Worm (Caenorhabditis elegans) whole organism, mixed stage, embryonic: ENCODE data around the gene R09E10.8.

Source experiments
- M03D4.4 ChIP-seq: sonication (generic microtip); optimal IDR thresholded peaks from 2 replicates; lab custom pipeline; 2017; ENCODE audit warnings: mild to moderate bottlenecking, missing genetic modification characterization, missing compliant biosample characterization
- bed-3 ChIP-seq: fragments of 200-800 bp; sonication (Bioruptor generic); optimal IDR thresholded peaks from 3 replicates; lab custom pipeline; 2018; ENCODE audit warnings: mild to moderate bottlenecking, missing genetic modification characterization, moderate library complexity, missing compliant biosample characterization
- blmp-1 ChIP-seq: fragments of 150-350 bp; optimal IDR thresholded peaks from 2 replicates; lab custom pipeline; 2014; ENCODE audit warnings: missing biosample characterization, missing genetic modification characterization
- ceh-39 ChIP-seq: fragments of 150-350 bp; optimal IDR thresholded peaks from 2 replicates; lab custom pipeline; 2014; ENCODE audit warnings: missing biosample characterization, missing genetic modification characterization
- ceh-43 ChIP-seq: fragments of 200-800 bp; sonication (Bioruptor generic); optimal IDR thresholded peaks from 2 replicates; lab custom pipeline; 2018; ENCODE audit warnings: mild to moderate bottlenecking, missing genetic modification characterization, moderate library complexity, missing compliant biosample characterization
- ceh-83 ChIP-seq: fragments of 200-800 bp; sonication (Bioruptor generic); optimal IDR thresholded peaks from 2 replicates; lab custom pipeline; 2018; ENCODE audit warnings: mild to moderate bottlenecking, missing genetic modification characterization, missing compliant biosample characterization
- ces-1 ChIP-seq: fragments of 150-350 bp; optimal IDR thresholded peaks from 2 replicates; lab custom pipeline; 2014; ENCODE audit warnings: missing biosample characterization, missing genetic modification reagents, missing genetic modification characterization
- cnd-1 ChIP-seq: fragments of 200-800 bp; sonication (Bioruptor generic); optimal IDR thresholded peaks from 2 replicates; lab custom pipeline; 2018; ENCODE audit warnings: mild to moderate bottlenecking, missing genetic modification characterization, missing compliant biosample characterization
- drap-1 ChIP-seq: fragments of 200-800 bp; sonication (Bioruptor generic); optimal IDR thresholded peaks from 3 replicates; lab custom pipeline; 2018; ENCODE audit warnings: mild to moderate bottlenecking, missing genetic modification characterization, missing compliant biosample characterization
- elt-1 ChIP-seq: sonication (generic microtip); optimal IDR thresholded peaks from 2 replicates; lab custom pipeline; 2017; ENCODE audit warnings: missing genetic modification characterization, mild to moderate bottlenecking, missing compliant biosample characterization, antibody characterized with exemption, moderate library complexity, borderline replicate concordance; ENCODE audit not compliant: insufficient read depth
- elt-3 ChIP-seq: fragments of 150-350 bp; optimal IDR thresholded peaks from 2 replicates; lab custom pipeline; 2014; ENCODE audit warnings: missing biosample characterization, missing genetic modification characterization
- flh-1 ChIP-seq: fragments of 200-800 bp; sonication (Bioruptor generic); optimal IDR thresholded peaks from 2 replicates; lab custom pipeline; 2018; ENCODE audit warnings: mild to moderate bottlenecking, missing genetic modification characterization, moderate library complexity, missing compliant biosample characterization
- ham-2 ChIP-seq: fragments of 200-800 bp; sonication (Bioruptor generic); optimal IDR thresholded peaks from 2 replicates; lab custom pipeline; 2018; ENCODE audit warnings: mild to moderate bottlenecking, missing genetic modification characterization, missing compliant biosample characterization
- hlh-1 ChIP-seq: fragments of 150-350 bp; optimal IDR thresholded peaks from 2 replicates; lab custom pipeline; 2014; ENCODE audit warnings: missing biosample characterization, missing genetic modification reagents, missing genetic modification characterization
- lin-13 ChIP-seq: fragments of 150-350 bp; optimal IDR thresholded peaks from 2 replicates; lab custom pipeline; 2014; ENCODE audit warnings: missing biosample characterization, missing genetic modification characterization
- lin-32 ChIP-seq: fragments of 200-800 bp; sonication (Bioruptor generic); optimal IDR thresholded peaks from 2 replicates; lab custom pipeline; 2018; ENCODE audit warnings: mild to moderate bottlenecking, missing genetic modification characterization, missing compliant biosample characterization
- lsy-2 ChIP-seq: fragments of 150-350 bp; optimal IDR thresholded peaks from 2 replicates; lab custom pipeline; 2014; ENCODE audit warnings: missing biosample characterization, missing genetic modification characterization
- mab-5 ChIP-seq: fragments of 150-350 bp; optimal IDR thresholded peaks from 2 replicates; lab custom pipeline; 2014; ENCODE audit warnings: missing biosample characterization, missing genetic modification characterization
- mep-1 ChIP-seq: fragments of 150-350 bp; optimal IDR thresholded peaks from 2 replicates; lab custom pipeline; 2017; ENCODE audit warnings: missing biosample characterization, missing genetic modification reagents, missing genetic modification characterization, inconsistent platforms
- mls-2 ChIP-seq: sonication (generic microtip); optimal IDR thresholded peaks from 2 replicates; lab custom pipeline; 2016; ENCODE audit warnings: mild to moderate bottlenecking, missing genetic modification characterization, moderate library complexity, missing compliant biosample characterization
- nhr-12 ChIP-seq: fragments of 150-350 bp; optimal IDR thresholded peaks from 2 replicates; lab custom pipeline; 2014; ENCODE audit warnings: missing biosample characterization, missing genetic modification characterization
- nhr-2 ChIP-seq: fragments of 150-350 bp; optimal IDR thresholded peaks from 2 replicates; lab custom pipeline; 2014; ENCODE audit warnings: missing biosample characterization, missing genetic modification characterization
- nhr-76 ChIP-seq: sonication (generic microtip); optimal IDR thresholded peaks from 2 replicates; lab custom pipeline; 2017; ENCODE audit warnings: missing biosample characterization, missing genetic modification characterization
- pha-4 ChIP-seq: fragments of 150-350 bp; optimal IDR thresholded peaks from 2 replicates; lab custom pipeline; 2018; ENCODE audit warnings: missing biosample characterization, missing genetic modification reagents, missing genetic modification characterization
- snpc-4 ChIP-seq: fragments of 150-350 bp; optimal IDR thresholded peaks from 2 replicates; lab custom pipeline; 2014; ENCODE audit warnings: missing biosample characterization, missing genetic modification characterization
- sptf-1 ChIP-seq: sonication (generic microtip); optimal IDR thresholded peaks from 2 replicates; lab custom pipeline; 2017; ENCODE audit warnings: mild to moderate bottlenecking, missing genetic modification characterization, moderate library complexity, missing compliant biosample characterization
- tbx-8 ChIP-seq: fragments of 200-800 bp; sonication (Bioruptor generic); optimal IDR thresholded peaks from 2 replicates; lab custom pipeline; 2018; ENCODE audit warnings: mild to moderate bottlenecking, missing genetic modification characterization, moderate library complexity, missing compliant biosample characterization
- unc-120 ChIP-seq: sonication (generic microtip); optimal IDR thresholded peaks from 2 replicates; lab custom pipeline; 2017; ENCODE audit warnings: missing genetic modification characterization, missing compliant biosample characterization; ENCODE audit not compliant: poor library complexity, severe bottlenecking
- unc-39 ChIP-seq: fragments of 150-350 bp; optimal IDR thresholded peaks from 2 replicates; lab custom pipeline; 2014; ENCODE audit warnings: missing biosample characterization, missing genetic modification characterization
- unc-62 ChIP-seq: fragments of 150-350 bp; optimal IDR thresholded peaks from 2 replicates; lab custom pipeline; 2014; ENCODE audit warnings: missing biosample characterization, missing genetic modification reagents, missing genetic modification characterization
- zip-8 ChIP-seq: fragments of 150-350 bp; optimal IDR thresholded peaks from 2 replicates; lab custom pipeline; 2014; ENCODE audit warnings: missing biosample characterization, missing genetic modification characterization
- ztf-11 ChIP-seq: fragments of 150-350 bp; optimal IDR thresholded peaks from 2 replicates; lab custom pipeline; 2014; ENCODE audit warnings: missing biosample characterization, missing genetic modification characterization

Gene R09E10.8

ce11 chrIV:10311115-10311514 lies 886 bp upstream of the R09E10.8 start:
- TF ChIP-seq nhr-2 (tag; lab: Kevin White, UChicago) (no peak), ceh-43 (GFP tag; lab: Kevin White, UChicago) (no peak), blmp-1 (tag; lab: Kevin White, UChicago) (no peak), unc-120 (tag; lab: Kevin White, UChicago) (no peak), tbx-8 (GFP tag; lab: Kevin White, UChicago) (no peak), hlh-1 (tag; lab: Kevin White, UChicago) (no peak), elt-1 (tag; lab: Kevin White, UChicago) (no peak), ztf-11 (no peak), lsy-2 (tag; lab: Kevin White, UChicago) (no peak), lin-32 (GFP tag; lab: Kevin White, UChicago) (no peak), flh-1 (no peak), mab-5 (no peak)

ce11 chrIV:10304383-10304782 lies 5.8 kb downstream of the R09E10.8 start:
- no peak for TF ChIP-seq unc-120 (tag; lab: Kevin White, UChicago)
- TF ChIP-seq ceh-39 (tag; lab: Kevin White, UChicago): no peak
- no peak for TF ChIP-seq hlh-1 (tag; lab: Kevin White, UChicago)
- TF ChIP-seq lsy-2 (tag; lab: Kevin White, UChicago): no peak
- TF ChIP-seq ztf-11: no peak
- TF ChIP-seq ceh-43 (GFP tag; lab: Kevin White, UChicago): no peak
- no peak for TF ChIP-seq tbx-8 (GFP tag; lab: Kevin White, UChicago)
- no peak for TF ChIP-seq elt-1 (tag; lab: Kevin White, UChicago)
- no peak for TF ChIP-seq unc-62 (GFP tag; lab: Kevin White, UChicago)
- TF ChIP-seq ham-2 (GFP tag; lab: Kevin White, UChicago): no peak
- TF ChIP-seq sptf-1 (tag; lab: Kevin White, UChicago): no peak
- TF ChIP-seq elt-3 (tag; lab: Kevin White, UChicago): no peak
- TF ChIP-seq nhr-76 (tag; lab: Kevin White, UChicago): no peak

- TF ChIP-seq pha-4 (tag; lab: Kevin White, UChicago) (no peak), lin-13 (tag; lab: Kevin White, UChicago) (no peak), mls-2 (tag; lab: Kevin White, UChicago) (no peak), bed-3 (GFP tag; lab: Kevin White, UChicago) (no peak), tbx-8 (GFP tag; lab: Kevin White, UChicago) (no peak), blmp-1 (tag; lab: Kevin White, UChicago) (no peak), elt-1 (tag; lab: Kevin White, UChicago) (no peak), elt-3 (tag; lab: Kevin White, UChicago) (no peak), ceh-83 (GFP tag; lab: Kevin White, UChicago) (no peak), unc-120 (tag; lab: Kevin White, UChicago) (no peak), mep-1 (tag; lab: Kevin White, UChicago) (no peak), nhr-76 (tag; lab: Kevin White, UChicago) (no peak), ces-1 (GFP tag; lab: Kevin White, UChicago) (no peak), drap-1 (no peak), M03D4.4 (tag; lab: Kevin White, UChicago) (no peak), snpc-4 (tag; lab: Kevin White, UChicago) (no peak), lsy-2 (tag; lab: Kevin White, UChicago) (no peak), unc-39 (no peak), nhr-2 (tag; lab: Kevin White, UChicago) (no peak)
Measured at ce11 chrIV:10302203-10302602, 8.0 kb downstream of the R09E10.8 start, which contains the start of gene R09E10.5. Gene R09E10.5 (minus strand): TSS chrIV:10302303.

ce11 chrIV:10296036-10296435 lies 14.2 kb downstream of the R09E10.8 start:
- TF ChIP-seq ceh-39 (tag; lab: Kevin White, UChicago): no peak
- no peak for TF ChIP-seq cnd-1
- no peak for TF ChIP-seq zip-8 (tag; lab: Kevin White, UChicago)
- no peak for TF ChIP-seq pha-4 (tag; lab: Kevin White, UChicago)
- TF ChIP-seq elt-1 (tag; lab: Kevin White, UChicago): no peak
- no peak for TF ChIP-seq ces-1 (GFP tag; lab: Kevin White, UChicago)
- TF ChIP-seq M03D4.4 (tag; lab: Kevin White, UChicago): no peak
- no peak for TF ChIP-seq nhr-76 (tag; lab: Kevin White, UChicago)
- no peak for TF ChIP-seq nhr-12 (tag; lab: Kevin White, UChicago)
